Fruit fly (Drosophila melanogaster): ENCODE results near the gene Hex-t1.

DNA sequence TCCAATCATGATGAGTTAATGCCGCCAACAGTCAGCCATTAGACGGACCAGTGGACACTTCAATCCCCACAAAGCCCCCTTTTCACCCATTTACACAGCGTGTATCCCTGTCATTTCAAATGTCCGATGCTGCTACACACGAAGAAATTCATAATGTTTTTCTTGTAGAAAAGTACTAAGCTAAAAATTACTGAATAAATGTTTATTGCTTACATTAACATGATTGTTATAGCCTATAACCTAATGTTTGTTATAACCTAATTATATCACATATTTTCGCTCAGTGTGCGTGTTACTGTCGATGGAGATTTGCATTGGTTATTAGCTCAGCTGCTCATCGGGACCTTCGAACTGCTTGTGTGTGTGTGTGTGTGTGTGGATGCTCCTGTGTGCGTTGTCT is 12.3 kb upstream of the Hex-t1 start:
- TF ChIP-seq az2 (GFP tag; optimal IDR thresholded peaks at IDR 0.05) (peak; percentile 46), CG7745 (tag; optimal IDR thresholded peaks at IDR 0.05) (no peak), Doc3 (GFP tag; IDR thresholded peaks at IDR 0.05; ENCODE audit: partially characterized antibody) (no peak), Hey (tag; optimal IDR thresholded peaks at IDR 0.05) (no peak), CG1647 (GFP tag; optimal IDR thresholded peaks at IDR 0.05) (no peak), tgo (GFP tag; IDR thresholded peaks at IDR 0.05) (peak; percentile 54), CG9437 (GFP tag; optimal IDR thresholded peaks at IDR 0.05) (peak; percentile 2), scrt (GFP tag; optimal IDR thresholded peaks at IDR 0.05) (no peak)

Data from whole organism, embryonic.